Worm (Caenorhabditis elegans) whole organism, L4 larva: ENCODE measurements around the gene madd-3.

Experiments
- F10B5.3 ChIP-seq: sonication (generic microtip); optimal IDR thresholded peaks from 2 replicates; lab custom pipeline; 2016; ENCODE audit warnings: mild to moderate bottlenecking, missing genetic modification characterization, missing compliant biosample characterization
- F37D6.2 ChIP-seq: sonication (generic microtip); optimal IDR thresholded peaks from 2 replicates; lab custom pipeline; 2016; ENCODE audit warnings: mild to moderate bottlenecking, missing genetic modification characterization, missing compliant biosample characterization
- R02D3.7 ChIP-seq: fragments of 150-350 bp; sonication (generic microtip); optimal IDR thresholded peaks from 3 replicates; lab custom pipeline; 2014; ENCODE audit warnings: missing biosample characterization, missing genetic modification characterization
- aly-2 ChIP-seq: sonication (generic microtip); optimal IDR thresholded peaks from 2 replicates; lab custom pipeline; 2018; ENCODE audit warnings: missing biosample characterization, missing genetic modification characterization
- egl-43 ChIP-seq: fragments of 200-800 bp; sonication (Bioruptor generic); IDR thresholded peaks from 2 replicates; pipeline ENCODE4 v1.3.6; 2022; ENCODE audit warnings: missing genetic modification reagents, missing genetic modification characterization, missing compliant biosample characterization
- fos-1 ChIP-seq: fragments of 150-350 bp; optimal IDR thresholded peaks from 2 replicates; lab custom pipeline; 2014; ENCODE audit warnings: missing biosample characterization, missing genetic modification characterization
- mxl-3 ChIP-seq: fragments of 200-800 bp; sonication (Bioruptor generic); optimal IDR thresholded peaks from 2 replicates; lab custom pipeline; 2018; ENCODE audit warnings: mild to moderate bottlenecking, missing genetic modification characterization, missing compliant biosample characterization
- nhr-237 ChIP-seq: sonication (generic microtip); optimal IDR thresholded peaks from 2 replicates; lab custom pipeline; 2017; ENCODE audit warnings: missing biosample characterization, missing genetic modification characterization
- unc-39 ChIP-seq: sonication (generic microtip); optimal IDR thresholded peaks from 2 replicates; lab custom pipeline; 2017; ENCODE audit warnings: missing biosample characterization, missing genetic modification characterization
- unc-62 ChIP-seq, 3 experiments: fragments of 150-350 bp in 1 of 3; sonication (generic microtip); optimal IDR thresholded peaks in 2 of 3; peaks in 1 of 3; 1 replicate in 1 of 3; 2 replicates in 2 of 3; lab custom pipeline; 2014 to 2017; ENCODE audit warnings: missing biosample characterization in 3 of 3, missing genetic modification characterization in 3 of 3, missing genetic modification reagents in 3 of 3, missing genotype in 1 of 3

ce11 chrX:14263473-14263872 is 33.0 kb downstream of the madd-3 start, which contains the start of gene E02H4.8:
- no peak for TF ChIP-seq nhr-237 (tag; lab: Kevin White, UChicago)
- TF ChIP-seq aly-2 (tag; lab: Kevin White, UChicago) = no peak
- no peak for TF ChIP-seq F37D6.2
- no peak for TF ChIP-seq mxl-3 (GFP tag; lab: Kevin White, UChicago)
- TF ChIP-seq unc-39 (tag; lab: Kevin White, UChicago) = no peak
- TF ChIP-seq F10B5.3 = no peak
- TF ChIP-seq fos-1 (tag; lab: Kevin White, UChicago) = no peak
- TF ChIP-seq R02D3.7 (tag; lab: Kevin White, UChicago) = no peak
- TF ChIP-seq unc-62 (GFP tag; optimal IDR thresholded peaks at IDR 0.05 in 1 of 2; lab: Kevin White, UChicago) = peak in 1 of 2 experiments; percentile 41
- no peak for TF ChIP-seq unc-62 (tag; optimal IDR thresholded peaks at IDR 0.05; lab: Kevin White, UChicago)
- no peak for TF ChIP-seq egl-43 (GFP tag; lab: Robert Waterston, UW)
